Fruit fly (Drosophila melanogaster) whole organism, embryonic: ENCODE measurements around the gene CG3999.

Experiments used
- YL-1 ChIP-seq: fragments of 200-800 bp; sonication (Bioruptor generic); optimal IDR thresholded peaks from 3 replicates; lab custom pipeline; 2017; ENCODE audit warnings: missing biosample characterization, mild to moderate bottlenecking, missing genetic modification characterization
- cad ChIP-seq: fragments of >200 bp; optimal IDR thresholded peaks from 2 replicates; lab custom pipeline; 2017; ENCODE audit warnings: missing biosample characterization, missing genetic modification characterization
- slbo ChIP-seq: fragments of 200-800 bp; sonication (Bioruptor generic); IDR thresholded peaks from 2 replicates; pipeline ENCODE4 v1.3.6; 2022; ENCODE audit warnings: missing biosample characterization, missing genetic modification characterization

DNA sequence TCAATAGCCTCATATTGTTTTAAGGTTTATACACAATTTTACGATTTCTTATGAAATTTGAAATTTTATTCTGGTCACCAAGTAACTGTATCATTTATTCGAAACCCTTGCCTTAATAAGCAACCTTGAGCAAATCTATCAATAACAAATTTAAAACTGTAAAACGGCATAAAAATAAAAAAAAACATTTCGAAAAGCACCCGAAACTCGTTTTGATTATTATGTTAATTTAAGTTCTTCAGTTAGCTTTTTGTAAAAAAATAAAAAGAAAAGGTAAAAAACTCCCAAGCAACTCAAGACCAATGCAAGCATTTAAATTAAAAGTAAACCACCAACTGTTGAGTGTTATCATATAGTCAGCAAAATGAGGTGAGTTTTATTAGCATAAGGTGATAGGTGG is 25.9 kb upstream of the CG3999 start, which contains the start of gene CG42795:
- TF ChIP-seq cad (GFP tag; lab: Kevin White, UChicago) (no peak), slbo (GFP tag; lab: Robert Waterston, UW) (no peak), YL-1 (GFP tag; lab: Kevin White, UChicago) (no peak)
